Fruit fly (Drosophila melanogaster): ENCODE results near the gene twe.

The twe gene

DNA sequence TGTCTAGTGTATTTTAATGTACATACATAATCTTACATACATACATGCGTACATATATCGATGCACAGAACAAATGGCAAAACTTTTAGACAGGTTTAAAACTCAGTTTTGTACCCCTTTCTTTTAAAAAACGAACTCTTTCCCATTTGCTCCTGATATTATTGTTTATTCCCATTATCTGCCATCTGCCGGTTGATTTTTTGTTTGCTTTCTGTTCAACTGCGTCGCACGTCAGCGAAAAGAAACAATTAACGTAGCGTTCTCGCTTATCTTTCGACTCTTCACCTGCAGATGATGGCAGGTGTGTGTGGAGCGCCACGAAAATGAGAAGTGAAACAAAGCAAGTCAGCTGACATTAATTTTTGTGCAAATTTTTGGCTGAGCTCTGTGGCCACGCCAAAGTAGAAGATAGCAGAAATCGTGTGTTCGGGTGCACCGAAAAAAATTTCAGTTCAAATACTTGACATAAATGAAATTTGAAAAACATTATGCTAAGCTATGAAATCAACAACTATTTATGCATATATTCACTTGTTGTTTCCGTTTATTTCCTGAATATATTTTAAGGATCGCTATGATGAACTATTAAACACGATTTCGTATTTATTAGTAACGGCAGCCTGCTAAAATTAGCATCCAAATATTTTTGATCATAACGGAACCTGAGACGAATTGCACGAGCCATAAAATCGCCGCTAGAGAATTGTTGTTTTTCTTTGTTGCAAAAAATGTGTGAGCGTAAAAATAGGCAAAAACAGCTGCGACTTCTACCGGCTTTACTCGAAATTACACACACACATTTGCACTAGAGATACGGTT is 9.2 kb upstream of the twe start:
- TF ChIP-seq acj6 (GFP tag; optimal IDR thresholded peaks at IDR 0.05) (peak; percentile 30), svp (GFP tag) (no peak), Eip75B (GFP tag; optimal IDR thresholded peaks at IDR 0.05) (no peak), Hr38 (GFP tag; optimal IDR thresholded peaks at IDR 0.05) (no peak), Ets21C (GFP tag; optimal IDR thresholded peaks at IDR 0.05) (no peak), CG7368 (GFP tag; optimal IDR thresholded peaks at IDR 0.05) (no peak), net (GFP tag; optimal IDR thresholded peaks at IDR 0.05) (no peak), CG16779 (tag; optimal IDR thresholded peaks at IDR 0.05) (no peak), fkh (GFP tag; optimal IDR thresholded peaks at IDR 0.05) (peak; percentile 50), esn (GFP tag; optimal IDR thresholded peaks at IDR 0.05) (peak; percentile 50), fd59A (GFP tag; optimal IDR thresholded peaks at IDR 0.05) (no peak), dsx (GFP tag; optimal IDR thresholded peaks at IDR 0.05; ENCODE audit: poor library complexity, severe bottlenecking) (no peak), ss (GFP tag; optimal IDR thresholded peaks at IDR 0.05) (no peak), CG6276 (GFP tag; optimal IDR thresholded peaks at IDR 0.05) (peak; percentile 58), Sox102F (GFP tag; optimal IDR thresholded peaks at IDR 0.05) (no peak), CG11294 (GFP tag; IDR thresholded peaks at IDR 0.05) (no peak), CG15336 (GFP tag; IDR thresholded peaks at IDR 0.05) (no peak), CG9139 (GFP tag; optimal IDR thresholded peaks at IDR 0.05) (no peak), CG3032 (tag; optimal IDR thresholded peaks at IDR 0.05) (no peak), Smox (GFP tag; optimal IDR thresholded peaks at IDR 0.05) (no peak), Gug (GFP tag; IDR thresholded peaks at IDR 0.05) (no peak), CG8319 (GFP tag; optimal IDR thresholded peaks at IDR 0.05) (no peak), CG3919 (GFP tag; optimal IDR thresholded peaks at IDR 0.05) (peak; percentile 8), lz (GFP tag; optimal IDR thresholded peaks at IDR 0.05) (peak; percentile 8), CG8119 (GFP tag; IDR thresholded peaks at IDR 0.05) (no peak), Eip93F (GFP tag; optimal IDR thresholded peaks at IDR 0.05) (peak; percentile 20), vri (GFP tag; optimal IDR thresholded peaks at IDR 0.05) (no peak), Lpt (GFP tag; optimal IDR thresholded peaks at IDR 0.05) (no peak), spab (GFP tag; optimal IDR thresholded peaks at IDR 0.05) (no peak), Hr39 (GFP tag; optimal IDR thresholded peaks at IDR 0.05) (no peak), Hr4 (GFP tag; optimal IDR thresholded peaks at IDR 0.05) (peak; percentile 44), CG11762 (GFP tag; optimal IDR thresholded peaks at IDR 0.05; ENCODE audit: insufficient read depth) (no peak), achi (GFP tag; optimal IDR thresholded peaks at IDR 0.05) (peak; percentile 34), OdsH (GFP tag; optimal IDR thresholded peaks at IDR 0.05) (peak; percentile 30), CG6808 (GFP tag; optimal IDR thresholded peaks at IDR 0.05) (no peak), CG31627 (GFP tag; optimal IDR thresholded peaks at IDR 0.05) (peak; percentile 41), CG1621 (tag; optimal IDR thresholded peaks at IDR 0.05) (no peak), CG10669 (GFP tag; optimal IDR thresholded peaks at IDR 0.05) (no peak), Blimp-1 (GFP tag; optimal IDR thresholded peaks at IDR 0.05) (no peak), Eip78C (GFP tag) (peak; percentile 53), cyc (GFP tag; optimal IDR thresholded peaks at IDR 0.05) (peak; percentile 27), CG32006 (GFP tag; optimal IDR thresholded peaks at IDR 0.05) (peak; percentile 69), pdm3 (GFP tag; optimal IDR thresholded peaks at IDR 0.05) (peak; percentile 13), CG6163 (GFP tag; IDR thresholded peaks at IDR 0.05) (no peak), Met (GFP tag; optimal IDR thresholded peaks at IDR 0.05) (peak; percentile 15), CG10631 (GFP tag; optimal IDR thresholded peaks at IDR 0.05) (peak; percentile 22), Ets96B (tag; optimal IDR thresholded peaks at IDR 0.05) (no peak), fd85E (GFP tag; optimal IDR thresholded peaks at IDR 0.05) (no peak), Sox15 (GFP tag; optimal IDR thresholded peaks at IDR 0.05) (no peak), Sox14 (GFP tag; optimal IDR thresholded peaks at IDR 0.05) (no peak), CG6854 (GFP tag; optimal IDR thresholded peaks at IDR 0.05) (no peak)

All from whole organism, prepupa.